Worm (Caenorhabditis elegans): ENCODE results near the gene scl-9.

scl-9 gene

ce11 chrIV:13036835-13037234 is 10.1 kb upstream of the scl-9 start:
- TF ChIP-seq blmp-1 (tag; optimal IDR thresholded peaks at IDR 0.05) = peak; percentile 7
- TF ChIP-seq nhr-20 (tag; optimal IDR thresholded peaks at IDR 0.05) = no peak
- TF ChIP-seq nhr-77 (tag; optimal IDR thresholded peaks at IDR 0.05) = no peak
- TF ChIP-seq nhr-28 (tag; optimal IDR thresholded peaks at IDR 0.05) = no peak
- no peak for TF ChIP-seq lin-35 (GFP tag; optimal IDR thresholded peaks at IDR 0.05)
- TF ChIP-seq swsn-7 (tag; optimal IDR thresholded peaks at IDR 0.05) = no peak
- TF ChIP-seq nhr-12 (tag; optimal IDR thresholded peaks at IDR 0.05) = no peak

DNA sequence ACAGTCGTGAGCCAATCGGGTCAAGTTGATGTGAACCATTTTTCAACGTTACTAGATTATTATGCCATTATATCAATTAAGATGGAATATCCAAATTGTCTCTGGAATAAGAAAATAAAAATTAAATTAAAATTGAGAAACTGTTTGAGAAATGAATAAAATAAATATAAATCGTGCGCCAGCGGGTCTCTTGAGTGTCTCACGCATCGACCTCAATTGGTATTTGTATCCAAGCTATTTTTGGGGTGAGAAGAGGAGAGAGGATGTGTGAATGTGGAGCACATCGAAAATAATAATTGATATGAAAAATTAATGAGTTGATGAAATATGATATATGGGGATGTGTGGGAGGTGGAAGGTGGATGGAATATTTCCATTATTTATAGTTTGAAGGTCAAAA is 8.1 kb upstream of the scl-9 start, which contains the start of gene F49E11.2:
Gene F49E11.2, minus strand, starts transcription at position 101 of the 400 bp plus-strand sequence.
- TF ChIP-seq efl-1 (optimal IDR thresholded peaks at IDR 0.05) (no peak), efl-1 (GFP tag; optimal IDR thresholded peaks at IDR 0.05 in 1 of 2) (no peak), Y116A8C.19 (tag; optimal IDR thresholded peaks at IDR 0.05; ENCODE audit: borderline replicate concordance) (no peak), sup-37 (GFP tag; optimal IDR thresholded peaks at IDR 0.05) (no peak)

DNA sequence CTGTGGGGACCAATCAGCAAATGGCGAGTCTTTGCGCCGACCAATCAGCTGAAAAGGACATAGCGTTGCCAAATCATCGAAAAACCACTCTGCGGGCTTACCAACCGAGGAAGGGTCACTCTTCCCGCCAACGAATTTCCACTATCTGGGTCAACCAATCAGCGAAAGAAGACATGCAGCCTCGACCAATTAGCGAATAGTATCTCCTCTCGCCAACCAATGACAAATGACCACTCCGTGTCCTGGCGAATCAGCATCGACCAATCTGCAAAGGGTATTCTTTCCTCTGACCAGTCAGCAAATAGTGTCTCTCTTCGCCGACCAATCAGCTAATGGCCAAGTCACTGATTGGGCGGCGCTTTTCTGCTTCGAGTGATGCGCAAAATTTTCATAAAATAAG is 5.5 kb upstream of the scl-9 start:
- TF ChIP-seq zag-1 (tag; optimal IDR thresholded peaks at IDR 0.05) (no peak), efl-1 (optimal IDR thresholded peaks at IDR 0.05) (no peak), efl-1 (GFP tag; optimal IDR thresholded peaks at IDR 0.05 in 1 of 2) (peak in 1 of 2 experiments; percentile 77)

- TF ChIP-seq nhr-11 (tag; optimal IDR thresholded peaks at IDR 0.05) = no peak
- no peak for TF ChIP-seq sptf-1 (tag; optimal IDR thresholded peaks at IDR 0.05)
- TF ChIP-seq nhr-77 (tag; optimal IDR thresholded peaks at IDR 0.05) = no peak
- no peak for TF ChIP-seq tbx-2 (tag; optimal IDR thresholded peaks at IDR 0.05)
- no peak for TF ChIP-seq nhr-71 (tag; optimal IDR thresholded peaks at IDR 0.05)
- TF ChIP-seq lin-15B (tag; optimal IDR thresholded peaks at IDR 0.05) = no peak
- no peak for TF ChIP-seq ets-5 (GFP tag; IDR thresholded peaks at IDR 0.05)
- TF ChIP-seq alr-1 (tag; optimal IDR thresholded peaks at IDR 0.05; ENCODE audit: borderline replicate concordance) = no peak
- TF ChIP-seq efl-1 (optimal IDR thresholded peaks at IDR 0.05) = no peak
- no peak for TF ChIP-seq efl-1 (GFP tag; optimal IDR thresholded peaks at IDR 0.05 in 1 of 2)
- no peak for TF ChIP-seq unc-98 (GFP tag; IDR thresholded peaks at IDR 0.05)
- TF ChIP-seq pqm-1 (tag; optimal IDR thresholded peaks at IDR 0.05) = no peak
- no peak for TF ChIP-seq skn-1 (tag; optimal IDR thresholded peaks at IDR 0.05)
- TF ChIP-seq tlp-1 (tag; optimal IDR thresholded peaks at IDR 0.05) = no peak
These were observed 4.9 kb upstream of the scl-9 start, which contains the start of gene amt-2 for ce11 chrIV:13042091-13042490. Gene amt-2, plus strand, starts transcription at chrIV:13042391.

ce11 chrIV:13044980-13045379 is 2.0 kb upstream of the scl-9 start:
- no peak for TF ChIP-seq egl-27 (tag; optimal IDR thresholded peaks at IDR 0.05)
- no peak for TF ChIP-seq lin-14 (GFP tag; optimal IDR thresholded peaks at IDR 0.05)
- TF ChIP-seq ets-5 (GFP tag; IDR thresholded peaks at IDR 0.05) = no peak
- TF ChIP-seq ceh-82 (tag; optimal IDR thresholded peaks at IDR 0.05) = no peak
- TF ChIP-seq ceh-63 (GFP tag; optimal IDR thresholded peaks at IDR 0.05) = no peak
- TF ChIP-seq swsn-7 (tag; optimal IDR thresholded peaks at IDR 0.05) = no peak
- TF ChIP-seq ztf-11 (tag; optimal IDR thresholded peaks at IDR 0.05) = no peak
- TF ChIP-seq tbx-2 (tag; optimal IDR thresholded peaks at IDR 0.05) = no peak
- no peak for TF ChIP-seq nhr-90 (tag; optimal IDR thresholded peaks at IDR 0.05; ENCODE audit: poor library complexity)
- TF ChIP-seq xbp-1 (tag; optimal IDR thresholded peaks at IDR 0.05) = no peak
- TF ChIP-seq ceh-90 (tag; optimal IDR thresholded peaks at IDR 0.05) = no peak

DNA sequence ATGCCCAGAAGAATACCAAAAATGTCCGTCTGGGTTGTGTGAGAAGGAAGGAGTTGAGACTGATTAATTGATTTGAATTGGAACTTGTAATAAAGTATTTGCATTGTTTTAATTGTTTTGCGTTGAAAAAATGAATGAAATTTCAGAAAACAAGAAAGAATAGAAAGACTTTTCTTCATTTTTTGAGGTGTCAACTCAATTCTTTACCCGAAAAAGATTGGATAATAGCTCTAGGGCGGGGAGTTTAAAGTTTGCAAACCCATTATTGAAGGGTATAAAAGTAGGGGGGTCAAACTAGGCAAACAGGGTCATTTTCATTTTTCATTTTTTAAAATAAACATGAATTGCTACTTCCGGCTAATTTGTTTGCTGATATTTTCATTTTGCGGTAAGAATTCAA is 1.2 kb downstream of the scl-9 start, which contains the start of gene scl-10:
Gene scl-10, plus strand, starts transcription at position 301 of the 400 bp plus-strand sequence.
- TF ChIP-seq unc-62 (GFP tag; optimal IDR thresholded peaks at IDR 0.05) (no peak), nhr-71 (tag; optimal IDR thresholded peaks at IDR 0.05) (no peak)

Measured in whole organism, L1 larva.